Worm (Caenorhabditis elegans) whole organism, midembryonic: Measurements from ENCODE around the gene clec-58.
"Not testable (repeated sequence)": the region's sequence is repeated elsewhere in the genome, so short reads cannot be mapped to it uniquely, and the experiment has no call there.

Experiments used
- T22C8.4 ChIP-seq: fragments of 200-800 bp; sonication (Bioruptor generic); IDR thresholded peaks from 2 replicates; pipeline ENCODE4 v1.3.6; 2022; ENCODE audit warnings: missing genetic modification characterization, missing compliant biosample characterization
- cog-1 ChIP-seq: sonication (generic microtip); optimal IDR thresholded peaks from 2 replicates; lab custom pipeline; 2016; ENCODE audit warnings: missing genetic modification characterization, missing compliant biosample characterization
- flt-1 ChIP-seq: fragments of 200-800 bp; sonication (Bioruptor generic); IDR thresholded peaks from 2 replicates; pipeline ENCODE4 v1.3.6; 2022; ENCODE audit warnings: missing genetic modification characterization, missing compliant biosample characterization
- klf-2 ChIP-seq: fragments of 200-800 bp; sonication (Bioruptor generic); conservative IDR thresholded peaks from 2 replicates; pipeline ENCODE4 v1.3.6; 2022; ENCODE audit warnings: missing genetic modification reagents, missing genetic modification characterization, missing compliant biosample characterization
- med-1 ChIP-seq: sonication (generic microtip); optimal IDR thresholded peaks from 2 replicates; lab custom pipeline; 2017; ENCODE audit warnings: missing genetic modification characterization, mild to moderate bottlenecking, missing compliant biosample characterization, antibody characterized with exemption, missing genetic modification reagents; ENCODE audit not compliant: insufficient read depth
- ref-1 ChIP-seq: fragments of 200-800 bp; sonication (Bioruptor generic); conservative IDR thresholded peaks from 2 replicates; pipeline ENCODE4 v1.3.6; 2022; ENCODE audit warnings: missing genetic modification reagents, missing genetic modification characterization, missing compliant biosample characterization
- tab-1 ChIP-seq: fragments of 200-800 bp; sonication (Bioruptor generic); IDR thresholded peaks from 2 replicates; pipeline ENCODE4 v1.3.6; 2022; ENCODE audit warnings: missing genetic modification characterization, missing compliant biosample characterization
- ztf-23 ChIP-seq: fragments of 200-800 bp; sonication (Bioruptor generic); IDR thresholded peaks from 2 replicates; pipeline ENCODE4 v1.3.6; 2022; ENCODE audit warnings: missing genetic modification reagents, missing genetic modification characterization, missing compliant biosample characterization
- ztf-29 ChIP-seq: fragments of 200-800 bp; sonication (Bioruptor generic); IDR thresholded peaks from 2 replicates; pipeline ENCODE4 v1.3.6; 2022; ENCODE audit warnings: missing genetic modification reagents, missing genetic modification characterization, missing compliant biosample characterization

Gene clec-58

ce11 chrII:10494467-10494866 lies 18.5 kb upstream of the clec-58 start, which contains the start of gene ZK666.14:
ZK666.14 (plus strand) TSS chrII:10494767.
- no peak for TF ChIP-seq ref-1 (GFP tag; lab: Robert Waterston, UW)
- no peak for TF ChIP-seq med-1 (GFP tag; lab: Kevin White, UChicago)
- TF ChIP-seq ztf-29 (GFP tag; lab: Robert Waterston, UW): no peak

ce11 chrII:10493034-10493433 lies 17.1 kb upstream of the clec-58 start, which contains the start of gene ZK666.8:
ZK666.8 (minus strand) TSS chrII:10493134.
- not testable (repeated sequence) for TF ChIP-seq ztf-29 (GFP tag; lab: Robert Waterston, UW); klf-2 (GFP tag; lab: Robert Waterston, UW); cog-1 (tag; lab: Kevin White, UChicago)

ce11 chrII:10490329-10490728 lies 14.4 kb upstream of the clec-58 start, which contains the start of gene clec-61:
clec-61 (minus strand) TSS chrII:10490537.
- TF ChIP-seq T22C8.4: no peak
- TF ChIP-seq tab-1 (GFP tag; lab: Robert Waterston, UW): no peak
- no peak for TF ChIP-seq ref-1 (GFP tag; lab: Robert Waterston, UW)
- no peak for TF ChIP-seq ztf-23
- no peak for TF ChIP-seq flt-1 (GFP tag; lab: Robert Waterston, UW)
- no peak for TF ChIP-seq ztf-29 (GFP tag; lab: Robert Waterston, UW)
- no peak for TF ChIP-seq med-1 (GFP tag; lab: Kevin White, UChicago)
- no peak for TF ChIP-seq cog-1 (tag; lab: Kevin White, UChicago)
- no peak for TF ChIP-seq klf-2 (GFP tag; lab: Robert Waterston, UW)

DNA sequence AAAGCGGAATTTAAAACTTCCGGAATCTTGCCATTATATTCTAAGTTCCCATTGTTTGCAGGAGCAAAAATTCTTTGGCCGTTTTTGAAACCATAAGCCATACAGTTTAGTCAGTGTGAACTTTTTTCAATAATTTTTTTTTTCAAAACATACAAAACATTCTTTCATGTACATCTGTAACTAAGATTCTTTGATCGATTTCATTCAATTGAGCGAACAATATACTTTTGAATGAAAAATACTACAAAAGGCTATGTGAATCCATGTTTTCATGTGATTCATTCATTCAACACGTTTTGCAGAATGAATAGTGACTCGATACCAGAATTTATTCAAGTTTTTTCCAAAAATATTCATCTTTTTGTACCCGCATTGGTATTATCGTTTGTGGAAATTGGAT lies 10.8 kb upstream of the clec-58 start, which contains the start of gene ZK666.15:
Gene ZK666.15 (plus strand): TSS at position 301 of the 400 bp plus-strand sequence.
- TF ChIP-seq ztf-29 (GFP tag; lab: Robert Waterston, UW) (no peak), klf-2 (GFP tag; lab: Robert Waterston, UW) (no peak), T22C8.4 (no peak), tab-1 (GFP tag; lab: Robert Waterston, UW) (no peak), ref-1 (GFP tag; lab: Robert Waterston, UW) (no peak)

- TF ChIP-seq ztf-29 (GFP tag; lab: Robert Waterston, UW) (no peak), med-1 (GFP tag; lab: Kevin White, UChicago) (no peak), flt-1 (GFP tag; lab: Robert Waterston, UW) (no peak), ztf-23 (no peak), ref-1 (GFP tag; lab: Robert Waterston, UW) (no peak), cog-1 (tag; lab: Kevin White, UChicago) (no peak), tab-1 (GFP tag; lab: Robert Waterston, UW) (no peak), T22C8.4 (no peak), klf-2 (GFP tag; lab: Robert Waterston, UW) (no peak)
Observed at ce11 chrII:10485640-10486039, 9.7 kb upstream of the clec-58 start.

- TF ChIP-seq cog-1 (tag; lab: Kevin White, UChicago) (no peak), ztf-29 (GFP tag; lab: Robert Waterston, UW) (no peak), med-1 (GFP tag; lab: Kevin White, UChicago) (no peak), tab-1 (GFP tag; lab: Robert Waterston, UW) (no peak), ref-1 (GFP tag; lab: Robert Waterston, UW) (no peak), klf-2 (GFP tag; lab: Robert Waterston, UW) (no peak), flt-1 (GFP tag; lab: Robert Waterston, UW) (no peak), T22C8.4 (no peak)
Observed at ce11 chrII:10483860-10484259, 7.9 kb upstream of the clec-58 start.

DNA sequence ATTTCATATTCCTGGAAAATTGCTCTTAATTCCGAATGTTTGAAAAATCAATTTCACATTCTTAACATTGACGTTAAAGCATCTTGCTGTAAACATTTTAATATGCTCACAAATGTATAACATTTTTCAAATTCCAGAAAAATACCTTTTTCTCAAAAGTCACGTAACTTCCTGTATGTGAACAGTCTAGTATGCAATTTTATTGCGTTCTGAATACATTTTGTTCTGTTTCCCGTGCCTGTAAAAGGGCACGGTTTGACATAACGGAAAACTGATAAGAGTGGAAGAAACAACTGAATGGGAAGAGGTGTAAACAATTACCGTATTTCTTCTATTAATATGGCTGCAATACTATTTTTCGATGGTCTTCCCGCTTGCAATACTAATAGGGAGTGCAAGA lies 7.0 kb upstream of the clec-58 start:
- TF ChIP-seq cog-1 (tag; lab: Kevin White, UChicago): no peak
- no peak for TF ChIP-seq tab-1 (GFP tag; lab: Robert Waterston, UW)
- no peak for TF ChIP-seq ref-1 (GFP tag; lab: Robert Waterston, UW)
- TF ChIP-seq T22C8.4: no peak
- no peak for TF ChIP-seq flt-1 (GFP tag; lab: Robert Waterston, UW)
- TF ChIP-seq med-1 (GFP tag; lab: Kevin White, UChicago): no peak
- TF ChIP-seq ztf-29 (GFP tag; lab: Robert Waterston, UW): no peak
- no peak for TF ChIP-seq klf-2 (GFP tag; lab: Robert Waterston, UW)

ce11 chrII:10481824-10482556 lies 6.1 kb upstream of the clec-58 start, which contains the start of the genes clec-60 and ZK666.11:
clec-60 (minus strand) TSS chrII:10481874.
ZK666.11 (plus strand) TSS chrII:10482522.
- TF ChIP-seq med-1 (GFP tag; lab: Kevin White, UChicago) (no peak), flt-1 (GFP tag; lab: Robert Waterston, UW) (no peak), cog-1 (tag; lab: Kevin White, UChicago) (no peak), ref-1 (GFP tag; lab: Robert Waterston, UW) (no peak), ztf-29 (GFP tag; lab: Robert Waterston, UW) (no peak), ztf-23 (no peak), T22C8.4 (no peak), tab-1 (GFP tag; lab: Robert Waterston, UW) (no peak), klf-2 (GFP tag; lab: Robert Waterston, UW) (no peak)

- no peak for TF ChIP-seq med-1 (GFP tag; lab: Kevin White, UChicago)
- no peak for TF ChIP-seq T22C8.4
- TF ChIP-seq ztf-23: no peak
- TF ChIP-seq ref-1 (GFP tag; lab: Robert Waterston, UW): no peak
- TF ChIP-seq ztf-29 (GFP tag; lab: Robert Waterston, UW): no peak
- no peak for TF ChIP-seq tab-1 (GFP tag; lab: Robert Waterston, UW)
- no peak for TF ChIP-seq flt-1 (GFP tag; lab: Robert Waterston, UW)
- TF ChIP-seq cog-1 (tag; lab: Kevin White, UChicago): no peak
- no peak for TF ChIP-seq klf-2 (GFP tag; lab: Robert Waterston, UW)
Observed at ce11 chrII:10480043-10480442, 4.1 kb upstream of the clec-58 start.
